Fruit fly (Drosophila melanogaster) whole organism, adult: ENCODE data around the gene ds.

Experiments
- CG11617 ChIP-seq: fragments of 200-800 bp; sonication (Bioruptor generic); optimal IDR thresholded peaks from 2 replicates; lab custom pipeline; 2017; ENCODE audit warnings: mild to moderate bottlenecking, missing biosample characterization, missing genetic modification reagents, missing genetic modification characterization
- CG12768 ChIP-seq: fragments of 200-800 bp; sonication (Bioruptor generic); optimal IDR thresholded peaks from 2 replicates; lab custom pipeline; 2017; ENCODE audit warnings: missing biosample characterization, missing genetic modification characterization, mild to moderate bottlenecking, moderate library complexity, missing genetic modification reagents
- CG14711 ChIP-seq: fragments of 200-800 bp; sonication (Bioruptor generic); optimal IDR thresholded peaks from 2 replicates; lab custom pipeline; 2018; ENCODE audit warnings: missing biosample characterization, mild to moderate bottlenecking, missing genetic modification characterization, moderate library complexity
- CG1620 ChIP-seq: fragments of 200-800 bp; sonication (Bioruptor generic); optimal IDR thresholded peaks from 2 replicates; lab custom pipeline; 2016; ENCODE audit warnings: missing biosample characterization, missing genetic modification characterization
- CG33017 ChIP-seq: fragments of 200-800 bp; sonication (Bioruptor generic); optimal IDR thresholded peaks from 2 replicates; lab custom pipeline; 2018; ENCODE audit warnings: missing biosample characterization, mild to moderate bottlenecking, missing genetic modification characterization, moderate library complexity
- CG5204 ChIP-seq: fragments of 200-800 bp; sonication (Bioruptor generic); optimal IDR thresholded peaks from 2 replicates; lab custom pipeline; 2016; ENCODE audit warnings: missing biosample characterization, missing genetic modification characterization
- CG7045 ChIP-seq: fragments of 200-800 bp; sonication (Bioruptor generic); optimal IDR thresholded peaks from 2 replicates; lab custom pipeline; 2017; ENCODE audit warnings: missing biosample characterization, mild to moderate bottlenecking, missing genetic modification characterization
- CG7101 ChIP-seq: fragments of 200-800 bp; sonication (Bioruptor generic); optimal IDR thresholded peaks from 2 replicates; lab custom pipeline; 2018; ENCODE audit warnings: missing biosample characterization, mild to moderate bottlenecking, missing genetic modification characterization, moderate library complexity
- Clk ChIP-seq: fragments of 200-800 bp; sonication (Bioruptor generic); optimal IDR thresholded peaks from 2 replicates; lab custom pipeline; 2017; ENCODE audit warnings: missing biosample characterization, missing genetic modification characterization
- Crg-1 ChIP-seq: fragments of 200-800 bp; sonication (Bioruptor generic); optimal IDR thresholded peaks from 2 replicates; lab custom pipeline; 2016; ENCODE audit warnings: missing biosample characterization, missing genetic modification characterization
- Hr96 ChIP-seq: fragments of 200-800 bp; sonication (Bioruptor generic); optimal IDR thresholded peaks from 2 replicates; lab custom pipeline; 2016; ENCODE audit warnings: missing biosample characterization, missing genetic modification characterization
- Mnt ChIP-seq: fragments of 200-800 bp; sonication (Bioruptor generic); optimal IDR thresholded peaks from 2 replicates; lab custom pipeline; 2016; ENCODE audit warnings: missing biosample characterization, mild to moderate bottlenecking, missing genetic modification characterization
- bab1 ChIP-seq: fragments of 200-800 bp; sonication (Bioruptor generic); optimal IDR thresholded peaks from 3 replicates; lab custom pipeline; 2019; ENCODE audit warnings: missing biosample characterization, mild to moderate bottlenecking, missing genetic modification characterization, moderate library complexity
- cic ChIP-seq: fragments of 200-800 bp; sonication (Bioruptor generic); optimal IDR thresholded peaks from 2 replicates; lab custom pipeline; 2017; ENCODE audit warnings: missing biosample characterization, mild to moderate bottlenecking, missing genetic modification characterization, moderate library complexity
- cnc ChIP-seq, 2 experiments: fragments of >200 bp; optimal IDR thresholded peaks; 2 replicates each; lab custom pipeline; 2017
- kay ChIP-seq: fragments of 200-800 bp; sonication (Bioruptor generic); peaks from one replicate; lab custom pipeline; 2016; ENCODE audit warnings: missing biosample characterization, missing genetic modification characterization, borderline replicate concordance
- ovo ChIP-seq: fragments of 200-800 bp; sonication (Bioruptor generic); optimal IDR thresholded peaks from 2 replicates; lab custom pipeline; 2016; ENCODE audit warnings: missing biosample characterization, missing genetic modification characterization
- pad ChIP-seq: fragments of 200-800 bp; sonication (Bioruptor generic); optimal IDR thresholded peaks from 3 replicates; lab custom pipeline; 2017; ENCODE audit warnings: missing biosample characterization, missing genetic modification characterization, mild to moderate bottlenecking, moderate library complexity, missing genetic modification reagents
- tj ChIP-seq: fragments of 200-800 bp; sonication (Bioruptor generic); optimal IDR thresholded peaks from 3 replicates; lab custom pipeline; 2017; ENCODE audit warnings: missing biosample characterization, mild to moderate bottlenecking, missing genetic modification characterization, moderate library complexity
- toe ChIP-seq: fragments of 200-800 bp; sonication (Bioruptor generic); optimal IDR thresholded peaks from 2 replicates; lab custom pipeline; 2016; ENCODE audit warnings: missing biosample characterization, missing genetic modification characterization

Gene ds

dm6 chr2L:674923-675322 is 39.9 kb downstream of the ds start:
- TF ChIP-seq toe (GFP tag; lab: Kevin White, UChicago) (no peak), bab1 (GFP tag; lab: Kevin White, UChicago) (no peak), CG33017 (tag; lab: Kevin White, UChicago) (no peak), cnc (optimal IDR thresholded peaks at IDR 0.05; lab: Kevin White, UChicago) (no peak), Crg-1 (GFP tag; lab: Kevin White, UChicago) (no peak), ovo (GFP tag; lab: Kevin White, UChicago) (no peak), Mnt (GFP tag; lab: Kevin White, UChicago) (no peak), Clk (GFP tag; lab: Kevin White, UChicago) (no peak), cic (GFP tag; lab: Kevin White, UChicago) (no peak), Hr96 (GFP tag; lab: Kevin White, UChicago) (no peak), CG14711 (tag; lab: Kevin White, UChicago) (no peak), pad (GFP tag; lab: Kevin White, UChicago) (no peak), CG7045 (GFP tag; lab: Kevin White, UChicago) (no peak), CG12768 (GFP tag; lab: Kevin White, UChicago) (no peak), CG5204 (no peak), CG7101 (no peak), tj (no peak), kay (GFP tag; lab: Kevin White, UChicago) (no peak)

dm6 chr2L:672301-672700 is 42.5 kb downstream of the ds start:
- TF ChIP-seq kay (GFP tag; lab: Kevin White, UChicago) (no peak), CG14711 (tag; lab: Kevin White, UChicago) (no peak), Crg-1 (GFP tag; lab: Kevin White, UChicago) (no peak), toe (GFP tag; lab: Kevin White, UChicago) (no peak), cnc (optimal IDR thresholded peaks at IDR 0.05; lab: Kevin White, UChicago) (no peak), CG1620 (GFP tag; lab: Kevin White, UChicago) (no peak), Hr96 (GFP tag; lab: Kevin White, UChicago) (no peak), CG11617 (GFP tag; lab: Kevin White, UChicago) (no peak), bab1 (GFP tag; lab: Kevin White, UChicago) (no peak), ovo (GFP tag; lab: Kevin White, UChicago) (no peak), CG33017 (tag; lab: Kevin White, UChicago) (no peak), CG7045 (GFP tag; lab: Kevin White, UChicago) (no peak), Mnt (GFP tag; lab: Kevin White, UChicago) (no peak), CG12768 (GFP tag; lab: Kevin White, UChicago) (no peak), tj (no peak), pad (GFP tag; lab: Kevin White, UChicago) (no peak), CG5204 (no peak), Clk (GFP tag; lab: Kevin White, UChicago) (no peak), CG7101 (no peak), cic (GFP tag; lab: Kevin White, UChicago) (no peak)

- TF ChIP-seq kay (GFP tag; lab: Kevin White, UChicago) (no peak), CG1620 (GFP tag; lab: Kevin White, UChicago) (no peak)
These were observed 44.0 kb downstream of the ds start for dm6 chr2L:670771-671170.

dm6 chr2L:668948-669581 is 45.7 kb downstream of the ds start:
- TF ChIP-seq CG5204 (no peak), Mnt (GFP tag; lab: Kevin White, UChicago) (no peak), cic (GFP tag; lab: Kevin White, UChicago) (no peak), toe (GFP tag; lab: Kevin White, UChicago) (no peak), bab1 (GFP tag; lab: Kevin White, UChicago) (no peak), cnc (optimal IDR thresholded peaks at IDR 0.05; lab: Kevin White, UChicago) (no peak), CG11617 (GFP tag; lab: Kevin White, UChicago) (no peak), Crg-1 (GFP tag; lab: Kevin White, UChicago) (no peak), ovo (GFP tag; lab: Kevin White, UChicago) (no peak), CG12768 (GFP tag; lab: Kevin White, UChicago) (no peak), CG14711 (tag; lab: Kevin White, UChicago) (no peak), pad (GFP tag; lab: Kevin White, UChicago) (no peak), CG1620 (GFP tag; lab: Kevin White, UChicago) (no peak), CG7101 (no peak), tj (no peak), kay (GFP tag; lab: Kevin White, UChicago) (no peak)

- TF ChIP-seq cic (GFP tag; lab: Kevin White, UChicago) (no peak), bab1 (GFP tag; lab: Kevin White, UChicago) (no peak), Mnt (GFP tag; lab: Kevin White, UChicago) (no peak), ovo (GFP tag; lab: Kevin White, UChicago) (no peak), CG1620 (GFP tag; lab: Kevin White, UChicago) (no peak), kay (GFP tag; lab: Kevin White, UChicago) (no peak), CG33017 (tag; lab: Kevin White, UChicago) (no peak)
These were observed 50.5 kb downstream of the ds start for dm6 chr2L:664306-664705.

- TF ChIP-seq CG14711 (tag; lab: Kevin White, UChicago) (no peak), CG12768 (GFP tag; lab: Kevin White, UChicago) (no peak), pad (GFP tag; lab: Kevin White, UChicago) (no peak), ovo (GFP tag; lab: Kevin White, UChicago) (no peak), CG33017 (tag; lab: Kevin White, UChicago) (no peak), bab1 (GFP tag; lab: Kevin White, UChicago) (no peak), CG7045 (GFP tag; lab: Kevin White, UChicago) (no peak), CG11617 (GFP tag; lab: Kevin White, UChicago) (no peak), kay (GFP tag; lab: Kevin White, UChicago) (no peak), Hr96 (GFP tag; lab: Kevin White, UChicago) (no peak), CG1620 (GFP tag; lab: Kevin White, UChicago) (no peak), Crg-1 (GFP tag; lab: Kevin White, UChicago) (no peak), cnc (optimal IDR thresholded peaks at IDR 0.05; lab: Kevin White, UChicago) (no peak), tj (no peak), CG7101 (no peak)
These were observed 53.8 kb downstream of the ds start for dm6 chr2L:660979-661378.
